Fruit fly (Drosophila melanogaster) whole organism, larva: ENCODE measurements around the gene abd-A.

Experiments used
- noc ChIP-seq: fragments of 200-800 bp; sonication (Bioruptor generic); optimal IDR thresholded peaks from 3 replicates; lab custom pipeline; 2019; ENCODE audit warnings: missing biosample characterization, mild to moderate bottlenecking, missing genetic modification characterization, moderate library complexity

The abd-A gene

DNA sequence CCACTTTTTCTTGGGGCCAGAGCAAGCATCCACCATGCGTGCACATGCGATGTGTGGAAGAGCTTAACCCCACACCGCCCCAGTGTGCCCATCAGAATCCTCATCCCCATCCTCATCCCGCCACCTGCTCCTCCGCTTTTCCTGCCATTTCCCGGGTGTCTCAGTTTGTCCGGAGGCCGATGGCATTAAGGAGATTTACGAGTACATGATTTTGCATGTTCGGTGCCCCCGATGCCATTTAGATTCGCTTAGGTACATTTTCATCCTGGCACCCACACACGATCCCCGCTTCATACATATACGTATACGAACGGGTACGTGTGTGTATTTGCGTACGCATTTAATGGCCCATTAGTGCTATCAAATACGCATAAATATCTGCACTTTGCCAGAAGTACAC lies 42.5 kb downstream of the abd-A start:
- TF ChIP-seq noc (tag; lab: Kevin White, UChicago): no peak

DNA sequence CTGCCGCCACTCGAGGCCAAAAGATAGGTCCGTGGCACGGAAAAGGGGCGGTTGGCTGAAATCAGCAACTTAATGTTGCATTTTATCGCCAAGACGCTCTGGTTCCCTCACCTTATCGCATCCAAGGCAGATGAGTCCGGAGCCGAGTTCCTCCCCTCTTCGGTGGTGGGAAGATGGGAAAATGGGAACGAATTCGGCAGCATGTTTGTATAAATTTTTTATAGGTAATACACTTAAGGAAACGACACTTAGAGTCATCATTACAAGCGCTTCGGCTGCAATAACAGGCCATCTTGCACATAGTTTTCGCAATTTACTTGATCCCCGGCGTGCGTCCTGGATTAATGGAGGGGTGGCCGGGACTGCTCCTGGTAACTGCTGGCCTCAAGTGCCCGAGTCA lies 44.8 kb downstream of the abd-A start:
- no peak for TF ChIP-seq noc (tag; lab: Kevin White, UChicago)

DNA sequence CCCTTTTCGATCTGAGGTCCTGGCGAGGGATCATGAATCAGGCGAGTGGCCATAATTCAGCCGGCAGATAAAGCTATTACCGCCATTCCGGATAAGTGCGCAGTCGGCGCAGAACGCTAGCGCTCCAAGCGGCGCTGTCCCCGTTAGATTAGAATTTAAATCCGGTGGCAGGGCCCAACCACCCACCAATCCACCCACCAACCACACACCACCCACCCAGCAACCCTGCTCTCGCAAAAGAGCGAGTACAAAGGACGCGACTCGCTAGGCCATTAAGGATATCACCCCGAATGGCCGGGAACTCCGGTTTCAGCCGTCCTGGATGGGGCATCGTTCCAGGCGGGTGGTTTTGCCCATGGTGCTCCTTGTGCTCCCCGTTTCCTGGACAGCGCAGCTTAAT lies 45.9 kb downstream of the abd-A start:
- no peak for TF ChIP-seq noc (tag; lab: Kevin White, UChicago)

DNA sequence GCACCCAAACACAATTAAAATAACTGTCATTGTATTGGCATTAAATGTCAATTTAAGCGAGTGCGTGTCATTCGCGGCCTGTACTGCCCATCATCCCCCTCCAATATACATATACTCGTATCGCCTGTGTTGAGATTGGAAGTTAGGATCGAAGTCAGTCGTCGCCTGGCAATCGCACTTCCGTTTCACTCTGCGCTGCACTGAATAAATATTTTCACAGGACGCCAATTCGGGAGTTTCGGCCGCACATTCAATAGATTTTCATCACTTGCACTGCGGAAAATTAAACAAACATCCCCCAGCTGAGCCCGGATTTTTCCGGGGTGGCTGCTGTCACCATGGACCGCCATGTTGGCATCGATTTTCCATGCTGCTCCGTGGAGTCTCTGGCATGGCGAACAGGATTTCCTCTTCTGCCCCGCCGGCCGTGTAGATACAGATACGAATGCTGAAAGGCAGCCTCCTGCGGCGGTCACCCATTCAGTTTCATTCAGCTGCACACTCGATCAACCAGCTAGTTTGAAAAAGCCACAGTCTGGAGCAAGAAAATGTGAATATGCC lies 46.6 kb downstream of the abd-A start:
- no peak for TF ChIP-seq noc (tag; lab: Kevin White, UChicago)

DNA sequence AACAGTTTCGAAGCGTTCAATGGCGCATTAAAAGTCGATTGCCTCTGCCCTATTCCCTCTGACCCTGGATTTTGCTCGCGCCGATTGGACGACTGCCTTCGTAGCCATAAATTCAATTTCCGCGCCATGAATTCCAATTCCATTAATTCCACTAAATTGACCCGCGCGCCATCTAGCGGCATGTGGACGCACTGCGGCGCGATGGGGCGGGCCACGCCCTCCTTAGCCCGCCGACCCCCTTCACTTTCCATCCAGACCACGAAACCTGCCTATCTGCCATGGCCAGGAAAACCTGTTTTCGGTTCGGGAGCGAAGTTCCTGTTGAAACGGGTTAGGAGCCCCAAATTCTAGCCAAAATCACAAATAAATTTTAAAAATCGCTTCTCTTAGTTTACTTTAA lies 47.4 kb downstream of the abd-A start:
- TF ChIP-seq noc (tag; lab: Kevin White, UChicago): no peak

DNA sequence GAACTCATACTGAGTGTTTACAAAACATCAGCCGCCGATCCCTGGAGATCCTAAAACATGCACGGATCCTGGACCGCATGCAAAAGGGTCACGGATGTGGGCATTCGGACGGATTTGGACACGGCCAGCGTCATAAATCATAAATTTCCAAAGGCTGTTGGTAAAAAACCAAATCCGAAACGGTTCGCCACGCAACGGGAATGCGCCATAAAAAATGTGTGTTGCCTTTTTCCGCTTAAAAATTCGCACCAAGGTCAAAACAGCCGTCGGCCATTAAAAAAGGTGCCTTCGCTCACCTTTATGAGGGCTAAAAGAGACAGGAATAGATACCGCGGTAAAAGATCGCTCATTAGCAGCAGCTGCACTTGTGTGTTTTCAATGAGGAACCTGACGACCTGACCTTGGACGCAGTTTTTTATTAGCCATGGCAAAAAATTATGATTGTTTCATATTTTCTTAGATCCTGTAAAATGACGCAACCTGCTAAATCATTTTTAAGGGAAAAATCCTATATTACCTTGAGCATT lies 56.6 kb downstream of the abd-A start:
- no peak for TF ChIP-seq noc (tag; lab: Kevin White, UChicago)

DNA sequence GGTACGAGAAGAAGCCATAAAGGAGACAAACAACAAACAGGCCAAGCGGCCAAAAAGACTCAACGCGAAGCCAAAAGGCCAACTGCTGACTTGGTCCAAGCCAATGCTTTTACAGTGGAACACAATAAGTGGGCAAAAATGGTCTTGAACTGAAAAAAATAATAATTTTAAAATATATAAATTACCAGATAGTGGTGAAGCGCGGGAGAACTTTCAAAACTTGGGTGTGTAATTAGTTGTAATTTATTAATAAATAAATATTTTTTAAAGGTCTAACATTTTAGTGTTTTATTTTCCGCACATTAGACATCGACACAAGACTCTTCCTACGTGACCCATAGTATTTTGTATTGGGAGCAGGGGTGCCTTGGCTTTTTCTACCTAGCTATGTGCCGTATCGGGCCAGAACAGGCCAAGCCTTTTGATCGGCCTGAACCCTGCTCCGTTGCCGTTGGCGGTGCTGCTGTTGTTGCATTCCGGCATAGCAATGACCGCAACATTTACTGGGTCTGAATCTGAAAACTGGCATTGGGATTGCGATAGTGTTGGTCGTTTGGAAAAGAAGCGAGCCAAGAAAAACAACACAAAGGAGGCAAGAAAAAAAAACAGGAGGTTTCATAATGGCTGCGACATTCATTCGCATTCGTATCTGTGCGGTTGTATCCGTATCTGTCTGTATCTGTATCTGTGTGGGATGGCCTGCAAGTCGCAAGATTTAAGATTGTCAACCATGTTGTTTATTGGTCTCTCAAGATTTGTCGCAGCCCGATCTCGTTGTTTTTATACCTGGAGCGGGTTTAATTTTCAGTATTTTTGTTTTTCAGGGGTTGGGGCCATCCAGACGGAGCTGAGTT lies 58.0 kb downstream of the abd-A start:
- TF ChIP-seq noc (tag; lab: Kevin White, UChicago): no peak

DNA sequence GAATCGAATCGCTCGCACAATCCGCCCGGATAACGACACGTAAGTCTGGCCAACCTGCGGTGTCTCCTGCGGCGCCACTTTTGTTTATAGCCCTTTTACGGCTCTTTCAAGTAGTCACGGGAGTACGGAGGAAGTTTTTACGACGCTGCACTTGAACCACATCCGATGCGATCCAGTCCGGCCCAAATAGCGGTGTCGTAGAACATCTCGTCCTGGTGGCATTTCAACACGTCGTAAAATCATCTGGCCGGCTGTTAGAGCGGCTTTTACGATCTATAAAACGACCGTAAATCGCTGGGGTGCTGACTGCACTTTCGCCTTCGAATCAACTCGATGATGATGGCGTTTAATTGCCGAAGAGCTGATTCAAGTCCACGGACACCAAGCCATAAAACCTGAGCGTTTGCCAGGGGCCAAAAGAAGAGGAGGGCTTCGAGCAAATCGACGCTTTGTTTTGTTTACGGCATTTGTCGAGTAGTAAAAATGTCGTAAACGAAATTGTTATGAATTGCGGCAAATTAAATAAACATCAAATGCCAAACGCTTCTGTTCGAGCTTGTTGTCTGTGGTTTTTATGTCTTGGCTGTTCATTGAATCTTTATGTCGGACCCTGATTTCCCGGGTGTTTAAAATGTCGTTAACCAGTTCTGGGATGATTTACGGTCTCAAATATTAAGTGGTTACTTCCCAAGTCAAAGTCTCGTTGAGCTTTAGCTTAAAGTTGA lies 59.0 kb downstream of the abd-A start:
- no peak for TF ChIP-seq noc (tag; lab: Kevin White, UChicago)

DNA sequence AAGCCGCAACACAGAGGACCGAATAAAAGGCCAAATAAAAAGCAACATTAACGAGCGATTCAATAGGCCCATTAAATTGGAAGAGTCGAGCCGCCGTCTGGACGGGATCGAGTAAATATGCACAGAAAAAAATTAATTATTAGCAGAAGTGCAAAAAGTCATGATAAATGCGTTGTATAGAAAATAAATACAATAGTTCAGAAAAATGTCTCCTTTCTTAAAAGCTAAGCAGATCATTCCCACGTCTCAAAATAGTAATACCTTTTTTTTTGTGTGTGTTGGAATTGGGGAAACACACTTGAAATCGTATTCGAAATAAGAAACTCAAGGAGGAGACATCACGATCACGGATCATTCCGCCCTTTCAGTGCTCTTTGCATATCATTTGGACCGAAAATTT lies 60.4 kb downstream of the abd-A start:
- TF ChIP-seq noc (tag; lab: Kevin White, UChicago): no peak

DNA sequence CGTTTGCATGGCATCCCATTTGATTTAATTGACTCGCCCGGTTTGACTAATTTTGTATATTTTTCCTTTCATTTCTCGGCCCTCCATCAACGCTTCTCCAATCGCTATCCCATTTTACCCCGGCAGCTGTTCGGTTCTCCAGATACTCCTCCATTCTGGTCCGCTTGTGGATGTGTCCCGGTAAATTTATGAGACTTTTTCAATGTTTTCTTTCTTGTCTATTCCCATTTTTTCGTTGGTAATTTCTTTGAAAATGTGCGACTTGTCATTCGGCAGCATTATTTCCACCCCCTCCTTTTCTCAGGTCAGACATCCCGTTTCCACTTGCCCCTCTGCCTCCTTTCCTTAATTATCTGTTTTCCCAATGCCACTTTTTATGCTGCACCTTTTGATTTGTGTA lies 64.1 kb downstream of the abd-A start:
- TF ChIP-seq noc (tag; lab: Kevin White, UChicago): no peak

DNA sequence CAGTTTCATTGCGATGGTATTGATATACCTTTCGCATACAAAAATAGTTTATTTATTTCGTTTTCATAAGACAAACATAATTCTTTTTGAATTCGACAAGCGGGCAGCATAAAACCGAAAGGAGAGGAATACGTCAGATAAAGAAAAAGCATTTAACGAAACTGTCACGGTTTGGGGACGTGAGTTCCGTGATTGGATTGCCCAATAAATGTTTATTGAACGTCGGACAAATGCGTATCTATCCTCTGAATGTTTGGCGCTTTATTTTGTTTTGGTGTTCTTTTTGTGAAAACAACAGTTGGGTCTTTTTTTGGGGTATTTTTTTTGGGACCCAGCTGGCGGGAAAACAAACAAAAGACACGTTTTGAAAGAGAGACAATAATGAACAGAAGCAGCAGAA lies 64.7 kb downstream of the abd-A start:
- TF ChIP-seq noc (tag; lab: Kevin White, UChicago): no peak

DNA sequence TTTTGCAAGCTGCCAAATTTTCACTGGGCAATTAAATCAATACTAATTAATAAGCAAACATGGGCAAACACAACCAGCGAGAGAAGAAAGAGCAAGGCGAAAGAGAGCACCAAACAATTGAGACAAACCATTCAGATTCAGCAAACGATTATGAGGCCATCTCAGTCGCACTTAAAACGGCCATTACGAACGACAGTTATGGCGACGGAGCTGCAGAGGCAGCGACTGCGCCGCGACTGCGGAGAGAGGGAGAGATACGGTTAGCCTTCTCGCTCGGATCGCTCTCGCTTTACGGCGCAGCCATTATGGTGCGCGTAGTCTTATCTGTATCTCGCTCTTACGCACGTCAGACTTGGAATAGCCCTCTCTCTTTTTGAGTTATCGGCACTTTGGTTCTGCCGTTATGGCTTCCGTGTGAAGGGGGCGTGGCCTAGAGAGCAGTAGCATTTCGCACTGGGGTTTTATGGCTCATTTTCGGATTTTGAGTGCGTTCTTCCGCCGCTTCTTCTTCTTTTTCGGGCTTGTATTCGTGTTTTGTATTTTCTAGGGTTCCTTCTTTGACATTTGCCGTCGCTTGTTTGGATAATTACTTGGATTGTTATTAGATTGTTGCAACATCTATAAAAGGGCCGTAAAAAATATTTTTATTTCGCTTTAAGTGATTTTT lies 65.8 kb downstream of the abd-A start:
- TF ChIP-seq noc (tag; lab: Kevin White, UChicago): peak; percentile 41

DNA sequence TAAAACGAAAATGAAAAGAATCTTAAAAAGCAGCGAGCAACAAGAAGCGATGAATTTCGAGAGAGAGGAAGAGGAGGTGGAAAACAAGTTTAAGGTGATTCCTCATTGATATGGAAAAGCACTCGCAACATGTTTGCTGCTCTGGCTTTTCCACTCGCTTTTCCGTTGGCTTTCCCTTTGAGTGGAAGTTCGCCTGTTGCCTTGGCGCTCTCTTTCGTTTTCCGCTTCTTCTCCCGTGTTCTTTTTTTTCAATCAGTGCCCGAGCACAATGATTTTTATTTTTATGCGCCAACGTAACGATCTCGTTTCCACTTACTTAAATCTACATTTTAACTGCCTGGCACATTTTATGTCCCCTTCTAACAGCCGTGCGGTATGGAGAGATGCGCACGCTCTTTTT lies 66.4 kb downstream of the abd-A start:
- no peak for TF ChIP-seq noc (tag; lab: Kevin White, UChicago)
